Worm (Caenorhabditis elegans): ENCODE data around the gene T01D1.8.

T01D1.8 gene

DNA sequence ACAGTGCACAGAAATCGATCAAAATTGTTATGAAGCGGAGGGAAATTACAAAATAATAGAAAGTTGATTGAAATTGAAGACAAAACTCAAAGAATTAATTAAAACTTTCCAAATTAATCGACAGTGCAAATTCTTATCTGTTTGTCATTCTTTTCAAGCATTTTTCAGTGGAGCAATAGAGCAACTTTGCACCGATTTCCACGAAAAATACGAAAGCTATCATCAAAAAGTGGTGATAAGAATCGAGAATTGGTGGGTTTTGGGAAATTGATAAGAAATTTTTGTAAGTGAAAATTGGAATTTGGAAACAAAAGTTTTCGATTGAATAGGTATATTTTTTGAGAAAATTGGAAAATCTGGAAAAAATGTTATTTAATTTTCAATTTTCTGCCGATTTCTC lies 53.5 kb downstream of the T01D1.8 start:
- TF ChIP-seq lin-15B (tag; optimal IDR thresholded peaks at IDR 0.05) (no peak), unc-62 (GFP tag; optimal IDR thresholded peaks at IDR 0.05 in 1 of 2) (peak in 1 of 2 experiments; percentile 19), unc-62 (tag; optimal IDR thresholded peaks at IDR 0.05) (no peak), ceh-20 (GFP tag; IDR thresholded peaks at IDR 0.05) (no peak), hlh-11 (tag; optimal IDR thresholded peaks at IDR 0.05) (peak; percentile 25), tra-1 (GFP tag; IDR thresholded peaks at IDR 0.05) (no peak), dmd-6 (GFP tag; IDR thresholded peaks at IDR 0.05) (peak; percentile 62), jun-1 (tag; optimal IDR thresholded peaks at IDR 0.05) (no peak), pqm-1 (tag; optimal IDR thresholded peaks at IDR 0.05) (peak; percentile 100), nhr-28 (tag; optimal IDR thresholded peaks at IDR 0.05) (peak; percentile 73), dve-1 (tag; optimal IDR thresholded peaks at IDR 0.05; ENCODE audit: insufficient read depth) (peak; percentile 48), nhr-77 (tag; optimal IDR thresholded peaks at IDR 0.05) (peak; percentile 43), ceh-82 (tag; optimal IDR thresholded peaks at IDR 0.05) (no peak), lin-38 (GFP tag; IDR thresholded peaks at IDR 0.05) (peak; percentile 56), daf-16 (GFP tag; optimal IDR thresholded peaks at IDR 0.05) (no peak), daf-16 (tag; optimal IDR thresholded peaks at IDR 0.05) (peak; percentile 39), unc-39 (tag; optimal IDR thresholded peaks at IDR 0.05) (no peak), lin-29 (GFP tag; IDR thresholded peaks at IDR 0.05) (no peak), pha-4 (GFP tag; IDR thresholded peaks at IDR 0.05) (no peak), pha-4 (tag; optimal IDR thresholded peaks at IDR 0.05) (no peak)

Measured in whole organism, L4 larva.